Worm (Caenorhabditis elegans) whole organism, dauer: ENCODE data around the gene gcs-1.

Source experiments
- unc-62 ChIP-seq: sonication (generic microtip); optimal IDR thresholded peaks from 2 replicates; lab custom pipeline; 2017; ENCODE audit warnings: missing biosample characterization, missing genetic modification reagents, missing genetic modification characterization

gcs-1 gene

DNA sequence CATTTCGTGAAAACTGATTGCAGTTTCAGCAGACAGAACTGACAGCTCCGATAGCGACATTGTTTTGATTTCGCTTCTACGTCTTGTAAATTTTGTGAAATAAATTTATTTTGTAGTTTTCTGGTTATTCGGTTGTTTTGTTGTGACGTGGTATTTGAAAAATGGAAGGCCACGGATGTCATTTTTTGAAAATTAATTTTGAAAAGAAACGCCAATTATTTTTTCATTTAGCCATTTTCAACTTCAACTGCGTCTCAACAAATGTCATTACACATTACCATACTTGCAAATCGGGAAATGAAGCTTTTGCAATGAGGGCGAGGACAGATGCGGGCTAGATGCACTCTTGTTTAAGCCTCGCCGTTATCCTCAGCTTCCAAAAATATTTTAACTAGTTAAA lies 50.1 kb downstream of the gcs-1 start, which contains the start of gene C18E9.8:
Gene C18E9.8, minus strand, starts transcription at position 101 of the 400 bp plus-strand sequence.
- TF ChIP-seq unc-62 (GFP tag; lab: Kevin White, UChicago) = no peak
